Fruit fly (Drosophila melanogaster) whole organism, pupa: ENCODE measurements around the gene mTTF.

Experiments used
- CG14655 ChIP-seq: fragments of 200-800 bp; sonication (Bioruptor generic); optimal IDR thresholded peaks from 3 replicates; lab custom pipeline; 2017; ENCODE audit warnings: mild to moderate bottlenecking, missing biosample characterization, missing genetic modification reagents, missing genetic modification characterization
- CG4496 ChIP-seq: fragments of 200-800 bp; sonication (Bioruptor generic); IDR thresholded peaks from 3 replicates; pipeline ENCODE4 v1.3.6; 2022; ENCODE audit warnings: missing biosample characterization, missing genetic modification characterization
- D1 ChIP-seq: fragments of 200-800 bp; sonication (Bioruptor generic); optimal IDR thresholded peaks from 2 replicates; lab custom pipeline; 2018; ENCODE audit warnings: missing biosample characterization, mild to moderate bottlenecking, missing genetic modification characterization, moderate library complexity

- no peak for TF ChIP-seq CG4496
- no peak for TF ChIP-seq D1
- TF ChIP-seq CG14655 (GFP tag; lab: Kevin White, UChicago), result no peak
Measured at dm6 chr2L:14307516-14307915, 41.1 kb downstream of the mTTF start.
